Worm (Caenorhabditis elegans) whole organism, L4 larva: ENCODE results near the gene spe-19.
A peak's percentile ranks its signal among the peaks of the same experiment; 100 is the strongest.

Experiments
- D1046.2 ChIP-seq: fragments of 200-800 bp; sonication (Bioruptor generic); IDR thresholded peaks from 2 replicates; pipeline ENCODE4 v1.3.6; 2022; ENCODE audit warnings: missing genetic modification characterization, missing compliant biosample characterization
- F37D6.2 ChIP-seq: sonication (generic microtip); optimal IDR thresholded peaks from 2 replicates; lab custom pipeline; 2016; ENCODE audit warnings: mild to moderate bottlenecking, missing genetic modification characterization, missing compliant biosample characterization
- F44E2.7 ChIP-seq: fragments of 200-800 bp; sonication (Bioruptor generic); IDR thresholded peaks from 2 replicates; pipeline ENCODE4 v2.1.2; 2022; ENCODE audit warnings: missing genetic modification characterization, missing compliant biosample characterization
- F49E8.2 ChIP-seq: sonication (generic microtip); optimal IDR thresholded peaks from 2 replicates; lab custom pipeline; 2016; ENCODE audit warnings: missing compliant biosample characterization, mild to moderate bottlenecking, missing genetic modification characterization, borderline replicate concordance
- T20F7.1 ChIP-seq: fragments of 200-800 bp; sonication (Bioruptor generic); optimal IDR thresholded peaks from 2 replicates; lab custom pipeline; 2018; ENCODE audit warnings: mild to moderate bottlenecking, missing genetic modification characterization, missing compliant biosample characterization
- T26A8.4 ChIP-seq: fragments of 200-800 bp; sonication (Bioruptor generic); IDR thresholded peaks from 2 replicates; pipeline ENCODE4 v1.3.6; 2022; ENCODE audit warnings: missing genetic modification characterization, missing compliant biosample characterization
- Y5F2A.4 ChIP-seq: fragments of 200-800 bp; sonication (Bioruptor generic); optimal IDR thresholded peaks from 2 replicates; lab custom pipeline; 2018; ENCODE audit warnings: mild to moderate bottlenecking, missing genetic modification characterization, missing compliant biosample characterization
- aha-1 ChIP-seq: fragments of 150-350 bp; peaks from one replicate; lab custom pipeline; 2014; ENCODE audit warnings: missing biosample characterization, missing genetic modification characterization
- arid-1 ChIP-seq: fragments of 200-800 bp; sonication (Bioruptor generic); conservative IDR thresholded peaks from 2 replicates; pipeline ENCODE4 v1.3.6; 2022; ENCODE audit warnings: missing genetic modification reagents, missing genetic modification characterization, missing compliant biosample characterization
- attf-4 ChIP-seq: sonication (generic microtip); optimal IDR thresholded peaks from 3 replicates; lab custom pipeline; 2017; ENCODE audit warnings: missing biosample characterization, missing genetic modification characterization
- ceh-32 ChIP-seq: sonication (generic microtip); optimal IDR thresholded peaks from 2 replicates; lab custom pipeline; 2016; ENCODE audit warnings: mild to moderate bottlenecking, missing genetic modification characterization, missing compliant biosample characterization; ENCODE audit not compliant: poor library complexity
- ceh-44 ChIP-seq: fragments of 200-800 bp; sonication (Bioruptor generic); IDR thresholded peaks from 2 replicates; pipeline ENCODE4 v1.3.6; 2022; ENCODE audit warnings: missing genetic modification reagents, missing genetic modification characterization, missing compliant biosample characterization
- ceh-62 ChIP-seq: sonication (generic microtip); optimal IDR thresholded peaks from 2 replicates; lab custom pipeline; 2017; ENCODE audit warnings: missing biosample characterization, missing genetic modification characterization
- ctbp-1 ChIP-seq: fragments of 200-800 bp; sonication (Bioruptor generic); IDR thresholded peaks from 2 replicates; pipeline ENCODE4 v1.3.6; 2022; ENCODE audit warnings: missing genetic modification reagents, missing genetic modification characterization, missing compliant biosample characterization
- daf-16 ChIP-seq, 3 experiments: sonication (generic microtip); optimal IDR thresholded peaks; 2 replicates each; lab custom pipeline; 2016 to 2017; ENCODE audit warnings: missing genetic modification characterization in 3 of 3, missing genetic modification reagents in 3 of 3, mild to moderate bottlenecking in 2 of 3, missing compliant biosample characterization in 2 of 3, missing biosample characterization in 1 of 3, moderate library complexity in 1 of 3
- dmd-6 ChIP-seq: fragments of 200-800 bp; sonication (Bioruptor generic); IDR thresholded peaks from 2 replicates; pipeline ENCODE4 v1.3.6; 2022; ENCODE audit warnings: missing genetic modification reagents, missing genetic modification characterization, missing compliant biosample characterization
- dve-1 ChIP-seq: sonication (generic microtip); optimal IDR thresholded peaks from 2 replicates; lab custom pipeline; 2017; ENCODE audit warnings: antibody characterized with exemption, mild to moderate bottlenecking, missing genetic modification characterization, missing compliant biosample characterization; ENCODE audit not compliant: insufficient read depth
- hlh-30 ChIP-seq: sonication (generic microtip); optimal IDR thresholded peaks from 2 replicates; lab custom pipeline; 2017; ENCODE audit warnings: antibody characterized with exemption, mild to moderate bottlenecking, missing genetic modification characterization, missing compliant biosample characterization; ENCODE audit not compliant: insufficient read depth
- lin-15B ChIP-seq: fragments of 150-350 bp; sonication (generic microtip); optimal IDR thresholded peaks from 3 replicates; lab custom pipeline; 2014; ENCODE audit warnings: missing biosample characterization, missing genetic modification characterization
- lir-3 ChIP-seq: sonication (generic microtip); optimal IDR thresholded peaks from 2 replicates; lab custom pipeline; 2016; ENCODE audit warnings: mild to moderate bottlenecking, missing genetic modification characterization, missing compliant biosample characterization
- lsy-2 ChIP-seq, 2 experiments: fragments of 150-350 bp in 1 of 2; sonication (generic microtip) in 1 of 2; optimal IDR thresholded peaks; 2 replicates each; lab custom pipeline; 2014 to 2017; ENCODE audit warnings: missing biosample characterization in 2 of 2, missing genetic modification characterization in 2 of 2
- mdl-1 ChIP-seq, 2 experiments: fragments of 150-350 bp in 1 of 2; sonication (generic microtip) in 1 of 2; optimal IDR thresholded peaks; 2 replicates each; lab custom pipeline; 2014 to 2017; ENCODE audit warnings: missing biosample characterization in 2 of 2, missing genetic modification characterization in 2 of 2
- mep-1 ChIP-seq: fragments of 150-350 bp; sonication (generic microtip); optimal IDR thresholded peaks from 3 replicates; lab custom pipeline; 2014; ENCODE audit warnings: missing biosample characterization, missing genetic modification characterization
- nhr-102 ChIP-seq: sonication (generic microtip); optimal IDR thresholded peaks from 2 replicates; lab custom pipeline; 2016; ENCODE audit warnings: mild to moderate bottlenecking, missing genetic modification characterization, moderate library complexity, missing compliant biosample characterization
- nhr-237 ChIP-seq: sonication (generic microtip); optimal IDR thresholded peaks from 2 replicates; lab custom pipeline; 2017; ENCODE audit warnings: missing biosample characterization, missing genetic modification characterization
- nhr-28 ChIP-seq: fragments of 150-350 bp; optimal IDR thresholded peaks from 2 replicates; lab custom pipeline; 2014; ENCODE audit warnings: missing biosample characterization, missing genetic modification characterization
- nhr-42 ChIP-seq: fragments of 200-800 bp; sonication (Bioruptor generic); IDR thresholded peaks from 2 replicates; pipeline ENCODE4 v1.3.6; 2022; ENCODE audit warnings: missing genetic modification characterization, missing compliant biosample characterization
- sdz-12 ChIP-seq: fragments of 200-800 bp; sonication (Bioruptor generic); optimal IDR thresholded peaks from 2 replicates; lab custom pipeline; 2018; ENCODE audit warnings: mild to moderate bottlenecking, missing genetic modification characterization, missing compliant biosample characterization
- set-16 ChIP-seq: fragments of 200-800 bp; sonication (Bioruptor generic); IDR thresholded peaks from 2 replicates; pipeline ENCODE4 v1.3.6; 2022; ENCODE audit warnings: missing genetic modification reagents, missing genetic modification characterization, missing compliant biosample characterization
- zag-1 ChIP-seq: fragments of 150-350 bp; optimal IDR thresholded peaks from 2 replicates; lab custom pipeline; 2014; ENCODE audit warnings: missing biosample characterization, missing genetic modification characterization
- zfp-3 ChIP-seq: fragments of 200-800 bp; sonication (Bioruptor generic); conservative IDR thresholded peaks from 2 replicates; pipeline ENCODE4 v1.3.6; 2022; ENCODE audit warnings: missing genetic modification reagents, missing genetic modification characterization, missing compliant biosample characterization
- zip-2 ChIP-seq: fragments of 150-350 bp; optimal IDR thresholded peaks from 2 replicates; lab custom pipeline; 2014; ENCODE audit warnings: missing biosample characterization, missing genetic modification characterization

spe-19 gene

ce11 chrV:20005724-20006132, 41.5 kb downstream of the spe-19 start (continued):
- TF ChIP-seq F49E8.2 (tag; lab: Kevin White, UChicago), result no peak
- peak; percentile 56; the same call in 1 of the 2 replicates for TF ChIP-seq T26A8.4 (GFP tag; lab: Robert Waterston, UW)
- TF ChIP-seq daf-16 (GFP tag; optimal IDR thresholded peaks at IDR 0.05; lab: Kevin White, UChicago), result peak in 1 of 2 experiments; percentile 51
- peak; percentile 73 for TF ChIP-seq daf-16 (tag; optimal IDR thresholded peaks at IDR 0.05; lab: Kevin White, UChicago)
- no peak for TF ChIP-seq zip-2 (tag; lab: Kevin White, UChicago)
- no peak for TF ChIP-seq sdz-12 (GFP tag; lab: Kevin White, UChicago)
- no peak for TF ChIP-seq T20F7.1 (GFP tag; lab: Kevin White, UChicago)
- no peak for TF ChIP-seq nhr-102 (tag; lab: Kevin White, UChicago)

ce11 chrV:20004385-20004784, 42.8 kb downstream of the spe-19 start, which contains the start of gene unc-51:
TSS of gene unc-51 (minus strand) at chrV:20004485.
- TF ChIP-seq ceh-44 (GFP tag; lab: Robert Waterston, UW), result no peak
- peak; percentile 19 for TF ChIP-seq nhr-28 (tag; lab: Kevin White, UChicago)
- peak; percentile 47 for TF ChIP-seq mep-1 (tag; lab: Kevin White, UChicago)
- TF ChIP-seq lsy-2 (tag; optimal IDR thresholded peaks at IDR 0.05; lab: Kevin White, UChicago), result peak in 1 of 2 experiments; percentile 29
- no peak for TF ChIP-seq D1046.2 (GFP tag; lab: Robert Waterston, UW)
- TF ChIP-seq nhr-42 (GFP tag; lab: Robert Waterston, UW), result no peak
- TF ChIP-seq hlh-30, result peak; percentile 77
- TF ChIP-seq dve-1 (tag; lab: Kevin White, UChicago), result peak; percentile 11
- TF ChIP-seq zag-1 (tag; lab: Kevin White, UChicago), result no peak
- 0 out of 2 replicates have a peak, but pooled peaks have one; percentile 10 for TF ChIP-seq dmd-6 (GFP tag; lab: Robert Waterston, UW)
- no peak for TF ChIP-seq ceh-62 (tag; lab: Kevin White, UChicago)

ce11 chrV:20002194-20002593, 45.0 kb downstream of the spe-19 start:
- TF ChIP-seq aha-1 (tag; lab: Kevin White, UChicago) (peak; percentile 57), F44E2.7 (GFP tag; lab: Robert Waterston, UW) (peak; percentile 65; the same call in 1 of the 2 replicates), arid-1 (GFP tag; lab: Robert Waterston, UW) (no peak), set-16 (GFP tag; lab: Robert Waterston, UW) (peak; percentile 36; the same call in 1 of the 2 replicates)
- TF ChIP-seq, all 104 proteins: peak for 3

ce11 chrV:20000639-20001038, 46.6 kb downstream of the spe-19 start:
- TF ChIP-seq set-16 (GFP tag; lab: Robert Waterston, UW) (peak; percentile 84), Y5F2A.4 (GFP tag; lab: Kevin White, UChicago) (no peak), lin-15B (tag; lab: Kevin White, UChicago) (no peak), ceh-32 (no peak), zfp-3 (no peak), F37D6.2 (no peak), T26A8.4 (GFP tag; lab: Robert Waterston, UW) (no peak), aha-1 (tag; lab: Kevin White, UChicago) (peak; percentile 57), F44E2.7 (GFP tag; lab: Robert Waterston, UW) (0 out of 2 replicates have a peak, but pooled peaks have one; percentile 66), lir-3 (tag; lab: Kevin White, UChicago) (no peak), ceh-62 (tag; lab: Kevin White, UChicago) (no peak), nhr-237 (no peak)

ce11 chrV:19999789-20000188, 47.4 kb downstream of the spe-19 start:
- TF ChIP-seq attf-4 (tag; lab: Kevin White, UChicago) (no peak), ctbp-1 (no peak), F44E2.7 (GFP tag; lab: Robert Waterston, UW) (peak; percentile 54; the same call in 1 of the 2 replicates), mdl-1 (tag; optimal IDR thresholded peaks at IDR 0.05; lab: Kevin White, UChicago) (no peak)
